Fruit fly (Drosophila melanogaster) S2 (cell line): ENCODE measurements around the gene 140up.

Experiments used
- CG8478 ChIP-seq: fragments of >200 bp; optimal IDR thresholded peaks from 2 replicates; lab custom pipeline; 2018
- CTCF ChIP-seq, 2 experiments: fragments of >200 bp; optimal IDR thresholded peaks; 2 replicates each; lab custom pipeline; 2018

dm6 chr3R:14081526-14081925, 43.8 kb downstream of the 140up start:
- TF ChIP-seq CG8478, result no peak
- TF ChIP-seq CTCF (optimal IDR thresholded peaks at IDR 0.05; lab: Kevin White, UChicago), result no peak
